Worm (Caenorhabditis elegans): Measurements from ENCODE around the gene F49E12.7.

Gene F49E12.7

DNA sequence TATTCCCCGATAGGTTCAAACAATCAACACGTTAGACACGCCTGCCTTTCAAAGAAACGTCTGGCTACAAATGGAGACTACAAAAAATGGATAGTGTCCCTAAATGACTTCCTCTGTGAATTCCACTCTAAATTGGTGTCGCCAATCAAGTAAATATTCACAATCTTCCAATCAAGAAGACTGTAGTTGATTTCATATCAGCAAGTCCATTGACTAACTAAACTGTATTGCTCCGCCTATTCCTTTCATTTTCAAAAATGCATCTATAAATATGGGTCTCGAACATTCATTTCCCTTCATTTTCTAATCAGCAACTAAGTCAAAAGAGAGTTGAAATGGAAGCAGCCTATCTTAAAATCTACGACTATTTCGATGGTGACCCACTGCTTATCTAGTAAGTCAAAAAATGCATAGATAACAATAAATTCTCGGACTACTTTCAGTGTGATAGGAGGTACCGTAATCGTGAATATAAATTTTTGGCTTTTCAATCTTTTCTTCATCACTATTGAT is 7.9 kb downstream of the F49E12.7 start, which contains the start of gene drd-1 (continued):
- TF ChIP-seq dve-1 (tag; optimal IDR thresholded peaks at IDR 0.05; ENCODE audit: insufficient read depth) (peak; percentile 71), nhr-76 (tag; optimal IDR thresholded peaks at IDR 0.05) (no peak), fos-1 (tag; optimal IDR thresholded peaks at IDR 0.05) (peak; percentile 37), nhr-237 (tag; optimal IDR thresholded peaks at IDR 0.05) (no peak), attf-4 (tag; optimal IDR thresholded peaks at IDR 0.05) (no peak), nhr-102 (tag; optimal IDR thresholded peaks at IDR 0.05) (peak; percentile 33), pha-4 (GFP tag; IDR thresholded peaks at IDR 0.05) (no peak), pha-4 (tag; optimal IDR thresholded peaks at IDR 0.05) (no peak), ceh-32 (tag; optimal IDR thresholded peaks at IDR 0.05; ENCODE audit: poor library complexity) (no peak), snpc-1.2 (GFP tag; IDR thresholded peaks at IDR 0.05) (no peak), ces-1 (GFP tag; optimal IDR thresholded peaks at IDR 0.05) (no peak), madf-9 (GFP tag; conservative IDR thresholded peaks at IDR 0.05) (no peak), lin-1 (GFP tag; IDR thresholded peaks at IDR 0.05) (peak; percentile 60; the same call in 1 of the 2 replicates), lin-13 (GFP tag; optimal IDR thresholded peaks at IDR 0.05) (no peak), nhr-11 (tag; optimal IDR thresholded peaks at IDR 0.05) (no peak), mdt-29 (GFP tag; IDR thresholded peaks at IDR 0.05) (no peak), lsy-2 (tag; optimal IDR thresholded peaks at IDR 0.05) (peak in 1 of 2 experiments; percentile 38), daf-16 (GFP tag; optimal IDR thresholded peaks at IDR 0.05) (no peak), daf-16 (tag; optimal IDR thresholded peaks at IDR 0.05) (peak; percentile 61), set-16 (GFP tag; IDR thresholded peaks at IDR 0.05) (no peak), Y105C5A.15 (GFP tag; IDR thresholded peaks at IDR 0.05) (no peak), unc-130 (GFP tag; optimal IDR thresholded peaks at IDR 0.05) (no peak), ztf-11 (tag; optimal IDR thresholded peaks at IDR 0.05) (no peak), F44E2.7 (GFP tag; IDR thresholded peaks at IDR 0.05) (no peak), F10B5.3 (tag; optimal IDR thresholded peaks at IDR 0.05) (no peak), ZK337.2 (GFP tag; IDR thresholded peaks at IDR 0.05) (no peak), nhr-28 (tag; optimal IDR thresholded peaks at IDR 0.05) (peak; percentile 92), zip-11 (GFP tag; IDR thresholded peaks at IDR 0.05) (no peak), mep-1 (tag; optimal IDR thresholded peaks at IDR 0.05) (no peak), daf-8 (GFP tag; IDR thresholded peaks at IDR 0.05) (no peak), ceh-44 (GFP tag; IDR thresholded peaks at IDR 0.05) (no peak), lir-3 (tag; optimal IDR thresholded peaks at IDR 0.05) (no peak), F49E8.2 (tag; optimal IDR thresholded peaks at IDR 0.05; ENCODE audit: borderline replicate concordance) (no peak), hmg-1.1 (GFP tag; IDR thresholded peaks at IDR 0.05) (no peak), mes-2 (tag; optimal IDR thresholded peaks at IDR 0.05; ENCODE audit: poor library complexity, severe bottlenecking) (no peak), spr-3 (GFP tag; optimal IDR thresholded peaks at IDR 0.05) (no peak), D1046.2 (GFP tag; IDR thresholded peaks at IDR 0.05) (no peak), zip-2 (tag; optimal IDR thresholded peaks at IDR 0.05) (no peak), aha-1 (tag) (no peak), duxl-1 (tag; optimal IDR thresholded peaks at IDR 0.05; ENCODE audit: poor library complexity) (no peak), zag-1 (tag; optimal IDR thresholded peaks at IDR 0.05) (no peak), rbr-2 (tag; optimal IDR thresholded peaks at IDR 0.05) (no peak), unc-39 (tag; optimal IDR thresholded peaks at IDR 0.05) (no peak), fkh-10 (GFP tag; optimal IDR thresholded peaks at IDR 0.05) (no peak), arid-1 (GFP tag; conservative IDR thresholded peaks at IDR 0.05) (no peak), mxl-3 (GFP tag; optimal IDR thresholded peaks at IDR 0.05) (peak; percentile 11), hlh-11 (tag; optimal IDR thresholded peaks at IDR 0.05) (peak; percentile 84), pqm-1 (tag; optimal IDR thresholded peaks at IDR 0.05) (peak; percentile 99), snpc-4 (tag; optimal IDR thresholded peaks at IDR 0.05) (no peak), F26F4.8 (GFP tag; conservative IDR thresholded peaks at IDR 0.05) (no peak), nhr-25 (tag; optimal IDR thresholded peaks at IDR 0.05; ENCODE audit: borderline replicate concordance, insufficient read depth) (no peak), unc-62 (GFP tag; optimal IDR thresholded peaks at IDR 0.05 in 1 of 2) (peak in 1 of 2 experiments; percentile 84), unc-62 (tag; optimal IDR thresholded peaks at IDR 0.05) (no peak)
